Fruit fly (Drosophila melanogaster) whole organism, embryonic: ENCODE data around the gene CG31038.

Experiments
- Abd-B ChIP-seq: fragments of 200-800 bp; sonication (Bioruptor generic); optimal IDR thresholded peaks from 2 replicates; lab custom pipeline; 2018; ENCODE audit warnings: missing biosample characterization, mild to moderate bottlenecking, missing genetic modification characterization, moderate library complexity
- Bteb2 ChIP-seq: fragments of 200-800 bp; sonication (Bioruptor generic); optimal IDR thresholded peaks from 2 replicates; lab custom pipeline; 2016; ENCODE audit warnings: missing biosample characterization, missing genetic modification characterization
- CG10959 ChIP-seq: fragments of 200-800 bp; sonication (Bioruptor generic); IDR thresholded peaks from 2 replicates; pipeline ENCODE4 v1.3.6; 2022; ENCODE audit warnings: missing biosample characterization, missing genetic modification characterization
- CG11093 ChIP-seq: fragments of 200-800 bp; sonication (Bioruptor generic); IDR thresholded peaks from 3 replicates; pipeline ENCODE4 v1.3.6; 2022; ENCODE audit warnings: missing biosample characterization, missing genetic modification characterization
- CG11398 ChIP-seq: fragments of 200-800 bp; sonication (Bioruptor generic); optimal IDR thresholded peaks from 2 replicates; lab custom pipeline; 2016; ENCODE audit warnings: missing biosample characterization, missing genetic modification characterization
- CG11504 ChIP-seq: fragments of 200-800 bp; sonication (Bioruptor generic); optimal IDR thresholded peaks from 3 replicates; lab custom pipeline; 2019; ENCODE audit warnings: missing biosample characterization, mild to moderate bottlenecking, missing genetic modification characterization, moderate library complexity
- CG12219 ChIP-seq: fragments of 200-800 bp; sonication (Bioruptor generic); optimal IDR thresholded peaks from 3 replicates; lab custom pipeline; 2018; ENCODE audit warnings: missing biosample characterization, mild to moderate bottlenecking, missing genetic modification characterization
- CG1233 ChIP-seq: fragments of 200-800 bp; sonication (Bioruptor generic); optimal IDR thresholded peaks from 4 replicates; lab custom pipeline; 2018; ENCODE audit warnings: missing biosample characterization, mild to moderate bottlenecking, missing genetic modification characterization
- CG14441 ChIP-seq: fragments of 200-800 bp; sonication (Bioruptor generic); IDR thresholded peaks from 2 replicates; pipeline ENCODE4 v1.3.6; 2022; ENCODE audit warnings: missing biosample characterization, missing genetic modification characterization
- CG17328 ChIP-seq: fragments of 200-800 bp; sonication (Bioruptor generic); IDR thresholded peaks from 2 replicates; pipeline ENCODE4 v1.3.6; 2022; ENCODE audit warnings: missing biosample characterization, missing genetic modification characterization
- CG17568 ChIP-seq: fragments of 200-800 bp; sonication (Bioruptor generic); optimal IDR thresholded peaks from 2 replicates; lab custom pipeline; 2018; ENCODE audit warnings: missing biosample characterization, mild to moderate bottlenecking, missing genetic modification characterization, moderate library complexity
- CG2889 ChIP-seq: fragments of 200-800 bp; sonication (Bioruptor generic); IDR thresholded peaks from 3 replicates; pipeline ENCODE4 v1.3.6; 2022; ENCODE audit warnings: missing biosample characterization, missing genetic modification characterization
- CG30431 ChIP-seq: fragments of 200-800 bp; sonication (Bioruptor generic); optimal IDR thresholded peaks from 2 replicates; lab custom pipeline; 2017; ENCODE audit warnings: missing biosample characterization, missing genetic modification characterization
- CG3726 ChIP-seq: fragments of 200-800 bp; sonication (Bioruptor generic); IDR thresholded peaks from 3 replicates; pipeline ENCODE4, ENCODE4 v1.3.6; 2022; ENCODE audit warnings: missing biosample characterization, missing genetic modification characterization
- CG6175 ChIP-seq: fragments of 200-800 bp; sonication (Bioruptor generic); IDR thresholded peaks from 3 replicates; pipeline ENCODE4 v1.3.6; 2022; ENCODE audit warnings: missing biosample characterization, missing genetic modification characterization
- CG6813 ChIP-seq: fragments of 200-800 bp; sonication (Bioruptor generic); optimal IDR thresholded peaks from 2 replicates; lab custom pipeline; 2017; ENCODE audit warnings: missing biosample characterization, missing genetic modification characterization, mild to moderate bottlenecking, moderate library complexity, missing genetic modification reagents
- CG7271 ChIP-seq: fragments of 200-800 bp; sonication (Bioruptor generic); optimal IDR thresholded peaks from 2 replicates; lab custom pipeline; 2018; ENCODE audit warnings: missing biosample characterization, mild to moderate bottlenecking, missing genetic modification characterization, moderate library complexity
- CG7372 ChIP-seq: fragments of 200-800 bp; sonication (Bioruptor generic); IDR thresholded peaks from 2 replicates; pipeline ENCODE4 v1.3.6; 2022; ENCODE audit warnings: missing biosample characterization, missing genetic modification characterization
- CG7928 ChIP-seq: fragments of 200-800 bp; sonication (Bioruptor generic); optimal IDR thresholded peaks from 2 replicates; lab custom pipeline; 2017; ENCODE audit warnings: missing biosample characterization, mild to moderate bottlenecking, missing genetic modification characterization
- CG8478 ChIP-seq: fragments of >200 bp; optimal IDR thresholded peaks from 2 replicates; lab custom pipeline; 2018
- CG8924 ChIP-seq: fragments of 200-800 bp; optimal IDR thresholded peaks from 3 replicates; lab custom pipeline; 2019; ENCODE audit warnings: missing biosample characterization, mild to moderate bottlenecking, missing genetic modification characterization, moderate library complexity
- CG9609 ChIP-seq: fragments of 200-800 bp; sonication (Bioruptor generic); optimal IDR thresholded peaks from 3 replicates; lab custom pipeline; 2016; ENCODE audit warnings: missing biosample characterization, missing genetic modification characterization
- D ChIP-seq, 2 experiments: fragments of 200-800 bp in 1 of 2; fragments of >200 bp in 1 of 2; sonication (Bioruptor generic) in 1 of 2; optimal IDR thresholded peaks; 2 replicates in 1 of 2; 3 replicates in 1 of 2; lab custom pipeline; 2017; ENCODE audit warnings: mild to moderate bottlenecking in 1 of 2, missing biosample characterization in 1 of 2, missing genetic modification characterization in 1 of 2, missing genetic modification reagents in 1 of 2
- Dip2 ChIP-seq: fragments of 200-800 bp; sonication (Bioruptor generic); IDR thresholded peaks from 2 replicates; pipeline ENCODE4 v1.3.6; 2022; ENCODE audit warnings: missing biosample characterization, missing genetic modification characterization
- Doc2 ChIP-seq: fragments of 200-800 bp; sonication (Bioruptor generic); IDR thresholded peaks from 2 replicates; pipeline ENCODE4 v1.3.6; 2022; ENCODE audit warnings: missing biosample characterization, missing genetic modification characterization
- Eip74EF ChIP-seq, 2 experiments: fragments of 200-800 bp in 1 of 2; fragments of >200 bp in 1 of 2; sonication (Bioruptor generic) in 1 of 2; optimal IDR thresholded peaks; 2 replicates each; lab custom pipeline; 2017 to 2019; ENCODE audit warnings: missing biosample characterization in 2 of 2, missing genetic modification characterization in 2 of 2, mild to moderate bottlenecking in 1 of 2, moderate library complexity in 1 of 2
- H2.0 ChIP-seq: fragments of 200-800 bp; sonication (Bioruptor generic); IDR thresholded peaks from 2 replicates; pipeline ENCODE4 v1.3.6; 2022; ENCODE audit warnings: missing biosample characterization, missing genetic modification characterization
- Hand ChIP-seq: fragments of 200-800 bp; sonication (Bioruptor generic); optimal IDR thresholded peaks from 2 replicates; lab custom pipeline; 2017; ENCODE audit warnings: mild to moderate bottlenecking, missing biosample characterization, missing genetic modification reagents, missing genetic modification characterization
- HmgZ ChIP-seq: fragments of 200-800 bp; sonication (Bioruptor generic); optimal IDR thresholded peaks from 2 replicates; lab custom pipeline; 2018; ENCODE audit warnings: missing biosample characterization, mild to moderate bottlenecking, missing genetic modification characterization
- Meics ChIP-seq: fragments of 200-800 bp; sonication (Bioruptor generic); optimal IDR thresholded peaks from 2 replicates; lab custom pipeline; 2017; ENCODE audit warnings: missing biosample characterization, mild to moderate bottlenecking, missing genetic modification characterization
- Sox102F ChIP-seq: fragments of 200-800 bp; sonication (Bioruptor generic); optimal IDR thresholded peaks from 2 replicates; lab custom pipeline; 2018; ENCODE audit warnings: missing biosample characterization, mild to moderate bottlenecking, missing genetic modification characterization, moderate library complexity
- Sry-β ChIP-seq: fragments of 200-800 bp; sonication (Bioruptor generic); optimal IDR thresholded peaks from 2 replicates; lab custom pipeline; 2018; ENCODE audit warnings: missing biosample characterization, mild to moderate bottlenecking, missing genetic modification characterization, moderate library complexity
- Sry-δ ChIP-seq: fragments of 200-800 bp; sonication (Bioruptor generic); optimal IDR thresholded peaks from 2 replicates; lab custom pipeline; 2016; ENCODE audit warnings: missing biosample characterization, missing genetic modification characterization
- Usf ChIP-seq: fragments of 200-800 bp; sonication (Bioruptor generic); optimal IDR thresholded peaks from 2 replicates; lab custom pipeline; 2017; ENCODE audit warnings: missing genotype, missing biosample characterization, missing genetic modification characterization
- al ChIP-seq: fragments of 200-800 bp; sonication (Bioruptor generic); IDR thresholded peaks from 2 replicates; pipeline ENCODE4 v1.3.6; 2022; ENCODE audit warnings: missing biosample characterization, missing genetic modification characterization
- btn ChIP-seq: fragments of 200-800 bp; sonication (Bioruptor generic); optimal IDR thresholded peaks from 2 replicates; lab custom pipeline; 2016; ENCODE audit warnings: missing biosample characterization, missing genetic modification characterization
- cas ChIP-seq: fragments of 200-800 bp; sonication (Bioruptor generic); IDR thresholded peaks from 2 replicates; pipeline ENCODE4 v1.3.6; 2022; ENCODE audit warnings: missing biosample characterization, missing genetic modification characterization
- da ChIP-seq: fragments of 200-800 bp; sonication (Bioruptor generic); optimal IDR thresholded peaks from 2 replicates; lab custom pipeline; 2016; ENCODE audit warnings: missing biosample characterization, missing genetic modification characterization
- fru ChIP-seq: fragments of >200 bp; optimal IDR thresholded peaks from 2 replicates; lab custom pipeline; 2017
- luna ChIP-seq: fragments of 200-800 bp; sonication (Bioruptor generic); optimal IDR thresholded peaks from 2 replicates; lab custom pipeline; 2016; ENCODE audit warnings: missing biosample characterization, missing genetic modification characterization
- otp ChIP-seq: fragments of 200-800 bp; sonication (Bioruptor generic); IDR thresholded peaks from 3 replicates; pipeline ENCODE4, ENCODE4 v1.3.6; 2022; ENCODE audit warnings: missing biosample characterization, missing genetic modification characterization
- peb ChIP-seq: fragments of 200-800 bp; sonication (Bioruptor generic); IDR thresholded peaks from 2 replicates; pipeline ENCODE4 v1.3.6; 2022; ENCODE audit warnings: missing biosample characterization, missing genetic modification characterization
- sisA ChIP-seq: fragments of 200-800 bp; sonication (Bioruptor generic); IDR thresholded peaks from 2 replicates; pipeline ENCODE4 v1.3.6; 2022; ENCODE audit warnings: missing biosample characterization, missing genetic modification characterization
- so ChIP-seq: fragments of 200-800 bp; sonication (Bioruptor generic); IDR thresholded peaks from 3 replicates; pipeline ENCODE4 v1.3.6; 2022; ENCODE audit warnings: missing biosample characterization, missing genetic modification characterization
- stwl ChIP-seq: fragments of 200-800 bp; sonication (Bioruptor generic); optimal IDR thresholded peaks from 3 replicates; lab custom pipeline; 2018; ENCODE audit warnings: missing biosample characterization, mild to moderate bottlenecking, missing genetic modification characterization, moderate library complexity
- tap ChIP-seq: fragments of 200-800 bp; optimal IDR thresholded peaks from 3 replicates; lab custom pipeline; 2019; ENCODE audit warnings: missing biosample characterization, mild to moderate bottlenecking, missing genetic modification characterization, moderate library complexity
- trh ChIP-seq: fragments of 200-800 bp; sonication (Bioruptor generic); optimal IDR thresholded peaks from 2 replicates; lab custom pipeline; 2016; ENCODE audit warnings: missing biosample characterization, missing genetic modification characterization
- tup ChIP-seq: fragments of 200-800 bp; sonication (Bioruptor generic); optimal IDR thresholded peaks from 2 replicates; lab custom pipeline; 2016; ENCODE audit warnings: missing biosample characterization, mild to moderate bottlenecking, missing genetic modification characterization, moderate library complexity
- unc-4 ChIP-seq: fragments of 200-800 bp; sonication (Bioruptor generic); IDR thresholded peaks from 2 replicates; pipeline ENCODE4 v1.3.6; 2022; ENCODE audit warnings: missing biosample characterization, missing genetic modification characterization; ENCODE audit not compliant: partially characterized antibody
- zen2 ChIP-seq: fragments of 200-800 bp; sonication (Bioruptor generic); IDR thresholded peaks from 3 replicates; pipeline ENCODE4 v1.3.6; 2022; ENCODE audit warnings: missing biosample characterization, missing genetic modification characterization; ENCODE audit not compliant: partially characterized antibody

Gene CG31038

dm6 chr3R:29834759-29835709, 41.8 kb upstream of the CG31038 start, which contains the start of gene Atg16 (continued):
- no peak for TF ChIP-seq Eip74EF (GFP tag; optimal IDR thresholded peaks at IDR 0.05; lab: Kevin White, UChicago)
- no peak for TF ChIP-seq CG14441 (GFP tag; lab: Robert Waterston, UW)
- TF ChIP-seq Bteb2 (GFP tag; lab: Kevin White, UChicago): no peak
- no peak for TF ChIP-seq so (GFP tag; lab: Robert Waterston, UW)
- no peak for TF ChIP-seq CG6813 (GFP tag; lab: Kevin White, UChicago)
- no peak for TF ChIP-seq luna (GFP tag; lab: Kevin White, UChicago)
- no peak for TF ChIP-seq al (GFP tag; lab: Robert Waterston, UW)
- no peak for TF ChIP-seq tap (tag; lab: Kevin White, UChicago)
- no peak for TF ChIP-seq stwl
- TF ChIP-seq CG11504 (tag; lab: Kevin White, UChicago): no peak
- peak; percentile 85 for TF ChIP-seq zen2 (GFP tag; lab: Robert Waterston, UW)
- no peak for TF ChIP-seq Sry-β (GFP tag; lab: Kevin White, UChicago)
- no peak for TF ChIP-seq tup
- TF ChIP-seq CG6175 (GFP tag; lab: Robert Waterston, UW): peak; percentile 18; the same call in 1 of the 3 replicates
- no peak for TF ChIP-seq CG30431 (GFP tag; lab: Kevin White, UChicago)
- no peak for TF ChIP-seq HmgZ (tag; lab: Kevin White, UChicago)
- no peak for TF ChIP-seq btn (GFP tag; lab: Kevin White, UChicago)
- TF ChIP-seq CG12219 (GFP tag; lab: Kevin White, UChicago): no peak
- no peak for TF ChIP-seq CG11398 (GFP tag; lab: Kevin White, UChicago)
- TF ChIP-seq CG7372 (GFP tag; lab: Robert Waterston, UW): no peak
- no peak for TF ChIP-seq otp (GFP tag; lab: Robert Waterston, UW)
- no peak for TF ChIP-seq CG8478 (lab: Kevin White, UChicago)
- no peak for TF ChIP-seq CG17328 (GFP tag; lab: Robert Waterston, UW)
- no peak for TF ChIP-seq Usf
- no peak for TF ChIP-seq D (optimal IDR thresholded peaks at IDR 0.05; lab: Kevin White, UChicago)
- no peak for TF ChIP-seq D (GFP tag; optimal IDR thresholded peaks at IDR 0.05; lab: Kevin White, UChicago)
- no peak for TF ChIP-seq Meics (GFP tag; lab: Kevin White, UChicago)
- no peak for TF ChIP-seq cas
- TF ChIP-seq Hand (GFP tag; lab: Kevin White, UChicago): no peak
- TF ChIP-seq CG11093 (GFP tag; lab: Robert Waterston, UW): no peak
- no peak for TF ChIP-seq trh
- TF ChIP-seq Dip2 (GFP tag; lab: Robert Waterston, UW): no peak
- no peak for TF ChIP-seq sisA (GFP tag; lab: Robert Waterston, UW)
- no peak for TF ChIP-seq CG17568
- peak; percentile 17 for TF ChIP-seq CG8924
- no peak for TF ChIP-seq Sox102F
- TF ChIP-seq CG10959 (GFP tag; lab: Robert Waterston, UW): no peak
- peak; percentile 85 for TF ChIP-seq unc-4 (GFP tag; lab: Robert Waterston, UW)
- TF ChIP-seq peb: no peak
- no peak for TF ChIP-seq da (GFP tag; lab: Kevin White, UChicago)
- TF ChIP-seq Abd-B (GFP tag; lab: Kevin White, UChicago): no peak
- no peak for TF ChIP-seq CG7271 (tag; lab: Kevin White, UChicago)
- TF ChIP-seq CG9609: no peak
- no peak for TF ChIP-seq CG2889 (GFP tag; lab: Robert Waterston, UW)
- no peak for TF ChIP-seq Doc2 (GFP tag; lab: Robert Waterston, UW)
- no peak for TF ChIP-seq H2.0 (GFP tag; lab: Robert Waterston, UW)
- TF ChIP-seq CG1233 (GFP tag; lab: Kevin White, UChicago): no peak
- no peak for TF ChIP-seq CG7928 (GFP tag; lab: Kevin White, UChicago)
- peak; percentile 81 for TF ChIP-seq Sry-δ
- no peak for TF ChIP-seq CG3726
- TF ChIP-seq fru (lab: Kevin White, UChicago): no peak
